Fruit fly (Drosophila melanogaster) whole organism: ENCODE measurements around the gene Prtl99C.

ENCODE experiments used
- CG8478 ChIP-seq: fragments of >200 bp; optimal IDR thresholded peaks from 2 replicates; lab custom pipeline; 2018; ENCODE audit warnings: inconsistent platforms
- Dll ChIP-seq: fragments of >200 bp; optimal IDR thresholded peaks from 2 replicates; lab custom pipeline; 2017
- EcR ChIP-seq, 2 experiments: fragments of >200 bp; optimal IDR thresholded peaks; 2 replicates each; lab custom pipeline; 2017; ENCODE audit warnings: missing biosample characterization in 2 of 2, missing genetic modification characterization in 2 of 2, missing genetic modification reagents in 2 of 2
- pan ChIP-seq: fragments of >200 bp; optimal IDR thresholded peaks from 2 replicates; lab custom pipeline; 2017
- psq ChIP-seq: fragments of >200 bp; optimal IDR thresholded peaks from 2 replicates; lab custom pipeline; 2017
- usp ChIP-seq: fragments of >200 bp; optimal IDR thresholded peaks from 2 replicates; lab custom pipeline; 2017; ENCODE audit warnings: missing biosample characterization, missing genetic modification characterization, mixed read lengths

DNA sequence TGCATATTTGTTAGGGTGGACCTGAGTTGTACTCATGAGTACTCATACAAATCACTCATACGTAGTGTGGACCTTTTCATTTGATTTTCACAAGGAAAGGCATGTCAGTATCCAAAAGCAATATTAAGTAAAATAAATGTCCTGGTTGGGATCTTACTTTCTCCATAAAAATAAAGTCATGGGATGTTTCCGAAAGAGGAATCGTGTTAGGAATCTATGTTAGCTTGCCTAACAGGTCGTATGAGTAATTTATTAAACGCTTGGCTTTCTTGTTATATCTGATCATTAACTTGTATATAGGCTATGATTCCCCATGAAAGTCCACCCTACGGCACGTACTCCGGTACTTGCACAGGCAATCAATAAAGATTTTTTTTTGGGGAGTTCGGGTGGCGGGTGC is 40.1 kb downstream of the Prtl99C start:
- TF ChIP-seq Dll (lab: Kevin White, UChicago), result no peak
- no peak for TF ChIP-seq psq
- TF ChIP-seq usp, result no peak
- no peak for TF ChIP-seq pan (lab: Kevin White, UChicago)
- TF ChIP-seq CG8478 (lab: Kevin White, UChicago), result no peak
- no peak for TF ChIP-seq EcR (GFP tag; optimal IDR thresholded peaks at IDR 0.05; lab: Kevin White, UChicago)
